Worm (Caenorhabditis elegans) whole organism, L1 larva: ENCODE data around the gene C01F1.5.

Experiments used
- C04F5.9 ChIP-seq: sonication (generic microtip); optimal IDR thresholded peaks from 2 replicates; lab custom pipeline; 2016; ENCODE audit warnings: missing genetic modification characterization, missing compliant biosample characterization
- C16A3.4 ChIP-seq: fragments of 150-350 bp; optimal IDR thresholded peaks from 2 replicates; lab custom pipeline; 2014; ENCODE audit warnings: missing biosample characterization, missing genetic modification characterization
- F16B12.6 ChIP-seq: fragments of 150-350 bp; optimal IDR thresholded peaks from 2 replicates; lab custom pipeline; 2014; ENCODE audit warnings: missing biosample characterization, missing genetic modification characterization
- aha-1 ChIP-seq: fragments of 150-350 bp; optimal IDR thresholded peaks from 2 replicates; lab custom pipeline; 2014; ENCODE audit warnings: missing biosample characterization, missing genetic modification characterization
- ama-1 ChIP-seq: fragments of 150-350 bp; optimal IDR thresholded peaks from 2 replicates; lab custom pipeline; 2014
- blmp-1 ChIP-seq: fragments of 150-350 bp; optimal IDR thresholded peaks from 2 replicates; lab custom pipeline; 2014; ENCODE audit warnings: missing biosample characterization, missing genetic modification characterization
- ceh-82 ChIP-seq, 3 experiments: fragments of 150-350 bp in 1 of 3; sonication (generic microtip) in 2 of 3; optimal IDR thresholded peaks; 2 replicates each; lab custom pipeline; 2014 to 2017; ENCODE audit warnings: missing biosample characterization in 3 of 3, missing genetic modification characterization in 3 of 3
- ces-1 ChIP-seq: fragments of 150-350 bp; optimal IDR thresholded peaks from 2 replicates; lab custom pipeline; 2014; ENCODE audit warnings: missing biosample characterization, missing genetic modification reagents, missing genetic modification characterization
- dpl-1 ChIP-seq, 3 experiments: fragments of 150-350 bp in 2 of 3; sonication (generic microtip) in 1 of 3; optimal IDR thresholded peaks; 2 replicates each; lab custom pipeline; 2014 to 2017; ENCODE audit warnings: missing biosample characterization in 3 of 3, missing genetic modification characterization in 3 of 3, missing genetic modification reagents in 3 of 3
- efl-1 ChIP-seq, 4 experiments: fragments of 150-350 bp; optimal IDR thresholded peaks in 3 of 4; peaks in 1 of 4; 1 replicate in 1 of 4; 2 replicates in 3 of 4; lab custom pipeline; 2014; ENCODE audit warnings: missing biosample characterization in 2 of 4, missing genetic modification characterization in 2 of 4, missing genetic modification reagents in 2 of 4
- efl-3 ChIP-seq: fragments of 200-800 bp; sonication (Bioruptor generic); optimal IDR thresholded peaks from 2 replicates; lab custom pipeline; 2018; ENCODE audit warnings: mild to moderate bottlenecking, missing genetic modification characterization, missing compliant biosample characterization
- elt-3 ChIP-seq, 6 experiments: fragments of 150-350 bp in 1 of 6; sonication (generic microtip); optimal IDR thresholded peaks; 2 replicates each; lab custom pipeline; 2017 to 2018; ENCODE audit warnings: missing biosample characterization in 6 of 6, missing genetic modification characterization in 6 of 6, inconsistent platforms in 1 of 6
- fkh-10 ChIP-seq: sonication (generic microtip); optimal IDR thresholded peaks from 2 replicates; lab custom pipeline; 2017; ENCODE audit warnings: missing biosample characterization, missing genetic modification reagents, missing genetic modification characterization
- fkh-4 ChIP-seq: sonication (generic microtip); optimal IDR thresholded peaks from 2 replicates; lab custom pipeline; 2016; ENCODE audit warnings: missing compliant biosample characterization, missing genetic modification characterization, borderline replicate concordance
- fos-1 ChIP-seq: fragments of 150-350 bp; optimal IDR thresholded peaks from 2 replicates; lab custom pipeline; 2014; ENCODE audit warnings: missing biosample characterization, missing genetic modification characterization
- grh-1 ChIP-seq: fragments of 200-800 bp; sonication (Bioruptor generic); IDR thresholded peaks from 2 replicates; pipeline ENCODE4 v1.3.6; 2022; ENCODE audit warnings: missing genetic modification reagents, missing genetic modification characterization, missing compliant biosample characterization
- irx-1 ChIP-seq: sonication (generic microtip); optimal IDR thresholded peaks from 2 replicates; lab custom pipeline; 2016; ENCODE audit warnings: missing genetic modification characterization, missing compliant biosample characterization
- isw-1 ChIP-seq: fragments of 200-800 bp; sonication (Bioruptor generic); IDR thresholded peaks from 2 replicates; pipeline ENCODE4 v1.3.6; 2022; ENCODE audit warnings: missing genetic modification characterization, missing compliant biosample characterization
- jun-1 ChIP-seq: fragments of 150-350 bp; optimal IDR thresholded peaks from 2 replicates; lab custom pipeline; 2014; ENCODE audit warnings: missing biosample characterization, missing genetic modification reagents, missing genetic modification characterization
- lin-15B ChIP-seq: fragments of 150-350 bp; sonication (generic microtip); optimal IDR thresholded peaks from 3 replicates; lab custom pipeline; 2014; ENCODE audit warnings: missing biosample characterization, missing genetic modification characterization
- lsy-2 ChIP-seq, 2 experiments: fragments of 150-350 bp; optimal IDR thresholded peaks; 2 replicates each; lab custom pipeline; 2014; ENCODE audit warnings: missing biosample characterization in 2 of 2, missing genetic modification characterization in 2 of 2
- mab-9 ChIP-seq: fragments of 200-800 bp; sonication (Bioruptor generic); IDR thresholded peaks from 2 replicates; pipeline ENCODE4 v1.3.6; 2022; ENCODE audit warnings: missing genetic modification reagents, missing genetic modification characterization, missing compliant biosample characterization
- mdl-1 ChIP-seq, 2 experiments: fragments of 150-350 bp; optimal IDR thresholded peaks; 2 replicates each; lab custom pipeline; 2014 to 2017; ENCODE audit warnings: missing biosample characterization in 2 of 2, missing genetic modification characterization in 2 of 2, inconsistent platforms in 1 of 2
- mef-2 ChIP-seq: fragments of 150-350 bp; optimal IDR thresholded peaks from 2 replicates; lab custom pipeline; 2014; ENCODE audit warnings: missing biosample characterization, missing genetic modification characterization
- mep-1 ChIP-seq: fragments of 150-350 bp; optimal IDR thresholded peaks from 2 replicates; lab custom pipeline; 2014; ENCODE audit warnings: missing biosample characterization, missing genetic modification characterization
- nhr-11 ChIP-seq: fragments of 150-350 bp; optimal IDR thresholded peaks from 2 replicates; lab custom pipeline; 2014; ENCODE audit warnings: missing biosample characterization, missing genetic modification characterization
- nhr-237 ChIP-seq: fragments of 150-350 bp; optimal IDR thresholded peaks from 2 replicates; lab custom pipeline; 2014; ENCODE audit warnings: missing biosample characterization, missing genetic modification characterization
- nhr-71 ChIP-seq: sonication (generic microtip); optimal IDR thresholded peaks from 2 replicates; lab custom pipeline; 2016; ENCODE audit warnings: mild to moderate bottlenecking, missing genetic modification characterization, moderate library complexity, missing compliant biosample characterization
- nhr-76 ChIP-seq: sonication (generic microtip); optimal IDR thresholded peaks from 2 replicates; lab custom pipeline; 2017; ENCODE audit warnings: missing biosample characterization, missing genetic modification characterization
- nhr-84 ChIP-seq: sonication (generic microtip); optimal IDR thresholded peaks from 2 replicates; lab custom pipeline; 2017; ENCODE audit warnings: missing biosample characterization, missing genetic modification characterization
- nhr-90 ChIP-seq: sonication (generic microtip); optimal IDR thresholded peaks from 2 replicates; lab custom pipeline; 2016; ENCODE audit warnings: mild to moderate bottlenecking, missing genetic modification characterization, missing compliant biosample characterization; ENCODE audit not compliant: poor library complexity
- pag-3 ChIP-seq: sonication (generic microtip); optimal IDR thresholded peaks from 2 replicates; lab custom pipeline; 2017; ENCODE audit warnings: missing genetic modification characterization, mild to moderate bottlenecking, missing compliant biosample characterization, antibody characterized with exemption, borderline replicate concordance; ENCODE audit not compliant: insufficient read depth
- pax-3 ChIP-seq: fragments of 200-800 bp; sonication (Bioruptor generic); optimal IDR thresholded peaks from 2 replicates; lab custom pipeline; 2018; ENCODE audit warnings: mild to moderate bottlenecking, missing genetic modification characterization, moderate library complexity, missing compliant biosample characterization
- snu-23 ChIP-seq: sonication (generic microtip); optimal IDR thresholded peaks from 2 replicates; lab custom pipeline; 2016; ENCODE audit warnings: missing genetic modification characterization, missing compliant biosample characterization
- sox-4 ChIP-seq: sonication (generic microtip); optimal IDR thresholded peaks from 2 replicates; lab custom pipeline; 2016; ENCODE audit warnings: missing genetic modification characterization, missing compliant biosample characterization
- sptf-1 ChIP-seq: fragments of 150-350 bp; optimal IDR thresholded peaks from 2 replicates; lab custom pipeline; 2014; ENCODE audit warnings: missing biosample characterization, missing genetic modification characterization
- swsn-7 ChIP-seq: sonication (generic microtip); optimal IDR thresholded peaks from 2 replicates; lab custom pipeline; 2016; ENCODE audit warnings: missing genetic modification characterization, missing compliant biosample characterization
- tbx-2 ChIP-seq: sonication (generic microtip); optimal IDR thresholded peaks from 2 replicates; lab custom pipeline; 2016; ENCODE audit warnings: missing genetic modification characterization, missing compliant biosample characterization
- unc-130 ChIP-seq: fragments of 150-350 bp; optimal IDR thresholded peaks from 2 replicates; lab custom pipeline; 2017; ENCODE audit warnings: missing biosample characterization, missing genetic modification characterization, inconsistent platforms
- unc-62 ChIP-seq: fragments of 150-350 bp; optimal IDR thresholded peaks from 2 replicates; lab custom pipeline; 2014; ENCODE audit warnings: missing biosample characterization, missing genetic modification reagents, missing genetic modification characterization
- unc-86 ChIP-seq: sonication (generic microtip); optimal IDR thresholded peaks from 2 replicates; lab custom pipeline; 2016; ENCODE audit warnings: missing genetic modification characterization, missing compliant biosample characterization
- unc-98 ChIP-seq: fragments of 200-800 bp; sonication (Bioruptor generic); IDR thresholded peaks from 2 replicates; pipeline ENCODE4 v1.3.6; 2022; ENCODE audit warnings: missing genetic modification characterization, missing compliant biosample characterization
- vab-15 ChIP-seq: sonication (generic microtip); optimal IDR thresholded peaks from 2 replicates; lab custom pipeline; 2017; ENCODE audit warnings: missing genotype, mild to moderate bottlenecking, missing genetic modification characterization, missing compliant biosample characterization
- zag-1 ChIP-seq: fragments of 150-350 bp; optimal IDR thresholded peaks from 2 replicates; lab custom pipeline; 2014; ENCODE audit warnings: missing biosample characterization, missing genetic modification characterization
- zip-4 ChIP-seq: fragments of 200-800 bp; sonication (Bioruptor generic); optimal IDR thresholded peaks from 2 replicates; lab custom pipeline; 2018; ENCODE audit warnings: mild to moderate bottlenecking, missing genetic modification characterization, moderate library complexity, missing compliant biosample characterization
- ztf-4 ChIP-seq: fragments of 150-350 bp; optimal IDR thresholded peaks from 2 replicates; lab custom pipeline; 2014; ENCODE audit warnings: missing biosample characterization, missing genetic modification characterization

C01F1.5 gene

ce11 chrII:4281743-4282142 is at the start of gene C01F1.5:
Gene C01F1.5 (minus strand): TSS chrII:4281845.
- TF ChIP-seq blmp-1 (peak; percentile 75), efl-3 (GFP tag; lab: Kevin White, UChicago) (no peak), lin-15B (tag; lab: Kevin White, UChicago) (no peak), nhr-71 (tag; lab: Kevin White, UChicago) (no peak), zag-1 (tag; lab: Kevin White, UChicago) (no peak), unc-98 (GFP tag; lab: Robert Waterston, UW) (no peak), fos-1 (tag; lab: Kevin White, UChicago) (no peak)

ce11 chrII:4328716-4329115 is 47.1 kb upstream of the C01F1.5 start, which contains the start of gene H20J04.4:
Gene H20J04.4 (plus strand): TSS chrII:4329016.
- no peak for TF ChIP-seq grh-1
- TF ChIP-seq unc-98 (GFP tag; lab: Robert Waterston, UW) = no peak
- TF ChIP-seq snu-23 = no peak
- no peak for TF ChIP-seq pax-3
- TF ChIP-seq isw-1 (GFP tag; lab: Robert Waterston, UW) = no peak
- TF ChIP-seq unc-62 (GFP tag; lab: Kevin White, UChicago) = no peak
- no peak for TF ChIP-seq nhr-237 (tag; lab: Kevin White, UChicago)
- no peak for TF ChIP-seq sptf-1
- no peak for TF ChIP-seq mab-9
- no peak for TF ChIP-seq swsn-7 (tag; lab: Kevin White, UChicago)
- TF ChIP-seq nhr-71 (tag; lab: Kevin White, UChicago) = no peak
- no peak for TF ChIP-seq tbx-2 (tag; lab: Kevin White, UChicago)
- TF ChIP-seq jun-1 (tag; lab: Kevin White, UChicago) = no peak
- no peak for TF ChIP-seq lin-15B (tag; lab: Kevin White, UChicago)
- no peak for TF ChIP-seq ceh-82 (tag; optimal IDR thresholded peaks at IDR 0.05; lab: Kevin White, UChicago)

ce11 chrII:4326420-4326819 is 44.8 kb upstream of the C01F1.5 start, which contains the start of gene pfd-2:
Gene pfd-2 (plus strand): TSS chrII:4326720.
- TF ChIP-seq mep-1 (tag; lab: Kevin White, UChicago) (no peak), mdl-1 (tag; optimal IDR thresholded peaks at IDR 0.05; lab: Kevin White, UChicago) (no peak), unc-130 (tag; lab: Kevin White, UChicago) (no peak), ces-1 (GFP tag; lab: Kevin White, UChicago) (no peak), swsn-7 (tag; lab: Kevin White, UChicago) (no peak), zag-1 (tag; lab: Kevin White, UChicago) (no peak), mef-2 (tag; lab: Kevin White, UChicago) (no peak), C16A3.4 (tag; lab: Kevin White, UChicago) (no peak), nhr-11 (tag; lab: Kevin White, UChicago) (no peak), pag-3 (no peak), sox-4 (no peak), fkh-10 (GFP tag; lab: Kevin White, UChicago) (no peak), pax-3 (no peak), nhr-84 (no peak), grh-1 (no peak), fkh-4 (no peak)

ce11 chrII:4324061-4324460 is 42.4 kb upstream of the C01F1.5 start, which contains the start of gene mog-2:
Gene mog-2 (plus strand): TSS chrII:4324361.
- TF ChIP-seq efl-1 (optimal IDR thresholded peaks at IDR 0.05; lab: Kevin White, UChicago) (no peak), efl-1 (GFP tag; optimal IDR thresholded peaks at IDR 0.05 in 1 of 2; lab: Kevin White, UChicago) (peak in 1 of 2 experiments; percentile 21), mef-2 (tag; lab: Kevin White, UChicago) (no peak), aha-1 (no peak)

ce11 chrII:4322871-4323270 is 41.2 kb upstream of the C01F1.5 start, which contains the start of gene H20J04.6:
Gene H20J04.6 (plus strand): TSS chrII:4323256.
- TF ChIP-seq efl-1 (optimal IDR thresholded peaks at IDR 0.05; lab: Kevin White, UChicago) (peak; percentile 23 to 52), efl-1 (GFP tag; optimal IDR thresholded peaks at IDR 0.05 in 1 of 2; lab: Kevin White, UChicago) (peak; percentile 56 to 94), ztf-4 (tag; lab: Kevin White, UChicago) (no peak), swsn-7 (tag; lab: Kevin White, UChicago) (peak; percentile 34), elt-3 (tag; optimal IDR thresholded peaks at IDR 0.05; lab: Kevin White, UChicago) (no peak), nhr-76 (no peak), aha-1 (no peak), vab-15 (tag; lab: Kevin White, UChicago) (no peak), irx-1 (peak; percentile 3), C04F5.9 (tag; lab: Kevin White, UChicago) (peak; percentile 29), unc-98 (GFP tag; lab: Robert Waterston, UW) (no peak), mdl-1 (tag; optimal IDR thresholded peaks at IDR 0.05; lab: Kevin White, UChicago) (no peak), F16B12.6 (tag; lab: Kevin White, UChicago) (peak; percentile 88), dpl-1 (GFP tag; optimal IDR thresholded peaks at IDR 0.05; lab: Kevin White, UChicago) (peak; percentile 24 to 60 (median 44)), nhr-90 (peak; percentile 16), zip-4 (GFP tag; lab: Kevin White, UChicago) (no peak), unc-86 (peak; percentile 7), lsy-2 (tag; optimal IDR thresholded peaks at IDR 0.05; lab: Kevin White, UChicago) (peak; percentile 48), ama-1 (no peak)
